Fruit fly (Drosophila melanogaster): ENCODE measurements around the gene Muc14A.

dm6 chrX:16096488-16096887 lies 87.6 kb downstream of the Muc14A start:
- TF ChIP-seq CG14711 (tag; optimal IDR thresholded peaks at IDR 0.05) = no peak
- no peak for TF ChIP-seq ovo (GFP tag; optimal IDR thresholded peaks at IDR 0.05)
- peak; percentile 9 for TF ChIP-seq Mnt (GFP tag; optimal IDR thresholded peaks at IDR 0.05)
- TF ChIP-seq tj (GFP tag; optimal IDR thresholded peaks at IDR 0.05) = no peak
- peak; percentile 59 for TF ChIP-seq CG7101 (tag; optimal IDR thresholded peaks at IDR 0.05)
- no peak for TF ChIP-seq CG7045 (GFP tag; optimal IDR thresholded peaks at IDR 0.05)
- TF ChIP-seq Crg-1 (GFP tag; optimal IDR thresholded peaks at IDR 0.05) = peak; percentile 15
- no peak for TF ChIP-seq cnc (optimal IDR thresholded peaks at IDR 0.05)
- TF ChIP-seq cic (GFP tag; optimal IDR thresholded peaks at IDR 0.05) = no peak
- no peak for TF ChIP-seq toe (GFP tag; optimal IDR thresholded peaks at IDR 0.05)
- TF ChIP-seq bab1 (GFP tag; optimal IDR thresholded peaks at IDR 0.05) = peak; percentile 3
- no peak for TF ChIP-seq CG12768 (GFP tag; optimal IDR thresholded peaks at IDR 0.05)
- no peak for TF ChIP-seq CG33017 (tag; optimal IDR thresholded peaks at IDR 0.05)
- no peak for TF ChIP-seq CG5204 (GFP tag; optimal IDR thresholded peaks at IDR 0.05)

Measured in whole organism, adult.